Worm (Caenorhabditis elegans): ENCODE results near the gene ddx-15.

The ddx-15 gene

DNA sequence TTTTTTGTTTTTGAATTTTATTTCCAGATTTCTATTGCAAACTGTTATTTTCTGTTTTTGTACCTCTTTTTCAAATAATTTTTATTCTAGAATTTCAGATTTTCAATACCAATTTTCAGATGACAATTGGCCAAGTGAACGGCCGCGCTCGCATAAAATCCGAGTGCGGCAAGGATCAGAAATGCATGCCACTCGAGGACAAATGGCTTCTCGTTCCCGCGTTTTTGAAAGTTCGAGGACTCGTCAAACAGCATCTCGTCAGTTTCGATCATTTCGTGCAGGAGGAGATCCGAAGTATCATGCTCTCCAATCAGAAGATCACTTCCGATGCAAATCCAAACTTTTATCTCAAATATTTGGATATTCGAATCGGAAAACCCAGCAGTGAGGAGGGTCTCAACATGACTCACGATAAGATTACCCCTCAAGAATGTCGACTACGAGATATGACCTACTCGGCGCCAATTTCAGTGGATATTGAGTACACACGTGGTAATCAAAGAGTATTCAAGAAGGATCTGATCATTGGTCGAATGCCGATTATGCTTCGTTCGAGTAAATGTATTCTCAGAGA, 34.2 kb downstream of the ddx-15 start, which contains the start of gene rpc-2 (continued):
- no peak for TF ChIP-seq xnd-1 (tag; optimal IDR thresholded peaks at IDR 0.05)
- no peak for TF ChIP-seq zim-3 (tag; optimal IDR thresholded peaks at IDR 0.05)
- no peak for TF ChIP-seq lag-1 (GFP tag; IDR thresholded peaks at IDR 0.05)
- TF ChIP-seq T07F8.4 (tag; optimal IDR thresholded peaks at IDR 0.05) = no peak
- no peak for TF ChIP-seq F57A8.1 (GFP tag; optimal IDR thresholded peaks at IDR 0.05)
- TF ChIP-seq madf-3 (GFP tag; IDR thresholded peaks at IDR 0.05) = peak; percentile 47; the same call in 1 of the 2 replicates
- peak; percentile 69 for TF ChIP-seq F52B5.7 (tag; optimal IDR thresholded peaks at IDR 0.05)
- peak; percentile 44 for TF ChIP-seq atf-7 (tag; optimal IDR thresholded peaks at IDR 0.05)
- TF ChIP-seq Y56A3A.18 (GFP tag; IDR thresholded peaks at IDR 0.05) = peak; percentile 59; the same call in 1 of the 2 replicates
- TF ChIP-seq nhr-179 (tag; optimal IDR thresholded peaks at IDR 0.05) = no peak
- TF ChIP-seq bed-1 (GFP tag; IDR thresholded peaks at IDR 0.05) = no peak
- no peak for TF ChIP-seq Y53F4B.3 (GFP tag; IDR thresholded peaks at IDR 0.05)
- TF ChIP-seq hmg-20 (GFP tag; IDR thresholded peaks at IDR 0.05) = 0 out of 2 replicates have a peak, but pooled peaks have one; percentile 51
- peak; percentile 72 for TF ChIP-seq hsf-1 (GFP tag; IDR thresholded peaks at IDR 0.05)
- TF ChIP-seq D2030.7 (GFP tag; IDR thresholded peaks at IDR 0.05) = no peak
- no peak for TF ChIP-seq unc-130 (GFP tag; optimal IDR thresholded peaks at IDR 0.05)
- TF ChIP-seq C17E4.6 (GFP tag; IDR thresholded peaks at IDR 0.05) = no peak
- no peak for TF ChIP-seq somi-1 (GFP tag; optimal IDR thresholded peaks at IDR 0.05)
- TF ChIP-seq lin-26 (GFP tag; IDR thresholded peaks at IDR 0.05) = no peak
- TF ChIP-seq pbrm-1 (GFP tag; IDR thresholded peaks at IDR 0.05) = peak; percentile 32; the same call in 1 of the 2 replicates
- TF ChIP-seq repo-1 (tag; optimal IDR thresholded peaks at IDR 0.05) = no peak
- TF ChIP-seq F10E7.11 (tag; optimal IDR thresholded peaks at IDR 0.05) = peak; percentile 18
- TF ChIP-seq madf-10 (tag; optimal IDR thresholded peaks at IDR 0.05) = peak; percentile 26
- no peak for TF ChIP-seq aptf-2 (GFP tag; conservative IDR thresholded peaks at IDR 0.05)
- 0 out of 2 replicates have a peak, but pooled peaks have one; percentile 76 for TF ChIP-seq nfya-2 (GFP tag; IDR thresholded peaks at IDR 0.05)
- TF ChIP-seq efl-1 (GFP tag; optimal IDR thresholded peaks at IDR 0.05) = no peak
- TF ChIP-seq ceh-100 (GFP tag; IDR thresholded peaks at IDR 0.05) = no peak
- TF ChIP-seq rpc-1 (optimal IDR thresholded peaks at IDR 0.05) = no peak
- TF ChIP-seq rpc-1 (tag; optimal IDR thresholded peaks at IDR 0.05) = no peak
- TF ChIP-seq lin-35 (GFP tag; optimal IDR thresholded peaks at IDR 0.05) = no peak
- no peak for TF ChIP-seq lir-1 (GFP tag; conservative IDR thresholded peaks at IDR 0.05)
- peak; percentile 9 for TF ChIP-seq B0035.1 (tag; optimal IDR thresholded peaks at IDR 0.05)
- TF ChIP-seq F23B12.7 (tag; optimal IDR thresholded peaks at IDR 0.05; ENCODE audit: insufficient read depth) = no peak
- TF ChIP-seq zfh-2 (GFP tag; conservative IDR thresholded peaks at IDR 0.05) = peak; percentile 43; the same call in 1 of the 2 replicates
- TF ChIP-seq B0261.1 (tag; optimal IDR thresholded peaks at IDR 0.05) = no peak
- TF ChIP-seq nhr-80 (tag; optimal IDR thresholded peaks at IDR 0.05) = no peak
- TF ChIP-seq egl-18 (GFP tag; IDR thresholded peaks at IDR 0.05) = no peak
- TF ChIP-seq ccch-3 (GFP tag; optimal IDR thresholded peaks at IDR 0.05) = no peak
- no peak for TF ChIP-seq attf-3 (GFP tag; conservative IDR thresholded peaks at IDR 0.05)
- no peak for TF ChIP-seq snpc-1.3 (tag; optimal IDR thresholded peaks at IDR 0.05; ENCODE audit: insufficient read depth)
- no peak for TF ChIP-seq ztf-3 (GFP tag; optimal IDR thresholded peaks at IDR 0.05)
- peak; percentile 59 for TF ChIP-seq nhr-90 (tag; optimal IDR thresholded peaks at IDR 0.05)
- no peak for TF ChIP-seq hrde-1 (tag; optimal IDR thresholded peaks at IDR 0.05; ENCODE audit: borderline replicate concordance)
- TF ChIP-seq unc-62 (GFP tag; optimal IDR thresholded peaks at IDR 0.05) = no peak
- TF ChIP-seq egrh-3 (GFP tag; IDR thresholded peaks at IDR 0.05) = no peak
- peak; percentile 38; the same call in 1 of the 2 replicates for TF ChIP-seq Y95B8A.8 (GFP tag; IDR thresholded peaks at IDR 0.05)
- TF ChIP-seq sdz-38 (tag; optimal IDR thresholded peaks at IDR 0.05) = no peak
- TF ChIP-seq fkh-3 (tag; optimal IDR thresholded peaks at IDR 0.05) = peak; percentile 32
- 0 out of 2 replicates have a peak, but pooled peaks have one; percentile 16 for TF ChIP-seq hmg-1.2 (GFP tag; IDR thresholded peaks at IDR 0.05)

Data from whole organism, young adult.